Fruit fly (Drosophila melanogaster) whole organism, pupa: ENCODE results near the gene betaGlu.

ENCODE experiments used
- CG12605 ChIP-seq: fragments of 200-800 bp; sonication (Bioruptor generic); IDR thresholded peaks from 2 replicates; pipeline ENCODE4 v1.3.6; 2022; ENCODE audit warnings: missing biosample characterization, missing genetic modification characterization
- CG15710 ChIP-seq: fragments of 200-800 bp; sonication (Bioruptor generic); optimal IDR thresholded peaks from 2 replicates; lab custom pipeline; 2018; ENCODE audit warnings: missing biosample characterization, mild to moderate bottlenecking, missing genetic modification characterization, moderate library complexity
- CG4496 ChIP-seq: fragments of 200-800 bp; sonication (Bioruptor generic); IDR thresholded peaks from 3 replicates; pipeline ENCODE4 v1.3.6; 2022; ENCODE audit warnings: missing biosample characterization, missing genetic modification characterization
- CG9948 ChIP-seq: fragments of 200-800 bp; sonication (Bioruptor generic); optimal IDR thresholded peaks from 2 replicates; lab custom pipeline; 2018; ENCODE audit warnings: missing biosample characterization, mild to moderate bottlenecking, missing genetic modification characterization, moderate library complexity
- D1 ChIP-seq: fragments of 200-800 bp; sonication (Bioruptor generic); optimal IDR thresholded peaks from 2 replicates; lab custom pipeline; 2018; ENCODE audit warnings: missing biosample characterization, mild to moderate bottlenecking, missing genetic modification characterization, moderate library complexity
- EcR ChIP-seq: fragments of 200-800 bp; sonication (Bioruptor generic); optimal IDR thresholded peaks from 3 replicates; lab custom pipeline; 2019; ENCODE audit warnings: missing biosample characterization, missing genetic modification characterization, mild to moderate bottlenecking, moderate library complexity, missing genetic modification reagents
- Ets98B ChIP-seq: fragments of 200-800 bp; sonication (Bioruptor generic); IDR thresholded peaks from 2 replicates; pipeline ENCODE4 v1.3.6; 2022; ENCODE audit warnings: missing biosample characterization, missing genetic modification characterization
- Pif1B ChIP-seq: fragments of 200-800 bp; sonication (Bioruptor generic); optimal IDR thresholded peaks from 3 replicates; lab custom pipeline; 2016; ENCODE audit warnings: missing biosample characterization, missing genetic modification characterization
- Snoo ChIP-seq: fragments of 200-800 bp; sonication (Bioruptor generic); optimal IDR thresholded peaks from 3 replicates; lab custom pipeline; 2017; ENCODE audit warnings: missing biosample characterization, mild to moderate bottlenecking, missing genetic modification characterization, inconsistent platforms
- rn ChIP-seq: fragments of 200-800 bp; sonication (Bioruptor generic); IDR thresholded peaks from 2 replicates; pipeline ENCODE4 v1.3.6; 2022; ENCODE audit warnings: missing biosample characterization, missing genetic modification characterization

- TF ChIP-seq rn (GFP tag; lab: Robert Waterston, UW) (no peak), Snoo (tag; lab: Kevin White, UChicago) (no peak), Ets98B (GFP tag; lab: Robert Waterston, UW) (no peak), Pif1B (GFP tag; lab: Kevin White, UChicago) (no peak), CG9948 (no peak), EcR (GFP tag; lab: Kevin White, UChicago) (no peak), CG4496 (GFP tag; lab: Robert Waterston, UW) (peak; percentile 46; the same call in 1 of the 3 replicates), D1 (tag; lab: Kevin White, UChicago) (no peak), CG15710 (tag; lab: Kevin White, UChicago) (peak; percentile 8), CG12605 (GFP tag; lab: Robert Waterston, UW) (no peak)
These were observed 30.4 kb downstream of the betaGlu start for dm6 chr3R:31741278-31741677.
